Worm (Caenorhabditis elegans) whole organism, L4 larva: ENCODE results near the gene R144.11.

Experiments
- ama-1 ChIP-seq: fragments of 150-350 bp; optimal IDR thresholded peaks from 2 replicates; lab custom pipeline; 2014; ENCODE audit warnings: inconsistent platforms, mixed read lengths
- ceh-82 ChIP-seq: sonication (generic microtip); optimal IDR thresholded peaks from 2 replicates; lab custom pipeline; 2017; ENCODE audit warnings: missing biosample characterization, missing genetic modification characterization
- ces-1 ChIP-seq: fragments of 150-350 bp; sonication (generic microtip); optimal IDR thresholded peaks from 4 replicates; lab custom pipeline; 2014; ENCODE audit warnings: missing biosample characterization, missing genetic modification reagents, missing genetic modification characterization
- fkh-10 ChIP-seq: fragments of 150-350 bp; optimal IDR thresholded peaks from 2 replicates; lab custom pipeline; 2014; ENCODE audit warnings: missing biosample characterization, missing genetic modification reagents, missing genetic modification characterization
- nhr-77 ChIP-seq: fragments of 150-350 bp; optimal IDR thresholded peaks from 2 replicates; lab custom pipeline; 2014; ENCODE audit warnings: missing biosample characterization, missing genetic modification characterization

- TF ChIP-seq fkh-10 (GFP tag; lab: Kevin White, UChicago), result no peak
- TF ChIP-seq ama-1, result no peak
- no peak for TF ChIP-seq nhr-77 (tag; lab: Kevin White, UChicago)
- TF ChIP-seq ces-1 (GFP tag; lab: Kevin White, UChicago), result no peak
- TF ChIP-seq ceh-82 (tag; lab: Kevin White, UChicago), result no peak
Measured at ce11 chrIII:5020924-5021323, 12.3 kb upstream of the R144.11 start, which contains the start of gene mdt-11.
